Worm (Caenorhabditis elegans) whole organism, young adult: Measurements from ENCODE around the gene B0348.2.

Source experiments
- B0035.1 ChIP-seq: sonication (generic microtip); optimal IDR thresholded peaks from 2 replicates; lab custom pipeline; 2016; ENCODE audit warnings: missing genetic modification characterization, mild to moderate bottlenecking, missing compliant biosample characterization, missing genotype, missing genetic modification reagents
- B0261.1 ChIP-seq: sonication (generic microtip); optimal IDR thresholded peaks from 2 replicates; lab custom pipeline; 2016; ENCODE audit warnings: mild to moderate bottlenecking, missing genetic modification characterization, moderate library complexity, missing compliant biosample characterization
- F10E7.11 ChIP-seq: sonication (generic microtip); optimal IDR thresholded peaks from 2 replicates; lab custom pipeline; 2017; ENCODE audit warnings: mild to moderate bottlenecking, missing genetic modification characterization, moderate library complexity, missing compliant biosample characterization
- F33H1.4 ChIP-seq: fragments of 200-800 bp; sonication (Bioruptor generic); IDR thresholded peaks from 2 replicates; pipeline ENCODE4 v1.3.6; 2022; ENCODE audit warnings: missing genetic modification reagents, missing genetic modification characterization, missing compliant biosample characterization
- F39B2.1 ChIP-seq: fragments of 200-800 bp; sonication (Bioruptor generic); IDR thresholded peaks from 2 replicates; pipeline ENCODE4 v1.3.6; 2022; ENCODE audit warnings: missing genetic modification reagents, missing genetic modification characterization, missing compliant biosample characterization
- F55B11.4 ChIP-seq: sonication (generic microtip); optimal IDR thresholded peaks from 2 replicates; lab custom pipeline; 2016; ENCODE audit warnings: missing compliant biosample characterization, missing genetic modification characterization, borderline replicate concordance; ENCODE audit not compliant: insufficient read depth
- F57A8.1 ChIP-seq: fragments of 200-800 bp; sonication (Bioruptor generic); optimal IDR thresholded peaks from 2 replicates; lab custom pipeline; 2018; ENCODE audit warnings: mild to moderate bottlenecking, missing genetic modification characterization, moderate library complexity, missing compliant biosample characterization
- F57C9.4 ChIP-seq: sonication (generic microtip); optimal IDR thresholded peaks from 2 replicates; lab custom pipeline; 2017; ENCODE audit warnings: mild to moderate bottlenecking, missing genetic modification characterization, missing compliant biosample characterization
- T07F8.4 ChIP-seq: sonication (generic microtip); optimal IDR thresholded peaks from 2 replicates; lab custom pipeline; 2016; ENCODE audit warnings: mild to moderate bottlenecking, missing genetic modification characterization, moderate library complexity, missing compliant biosample characterization
- Y53G8AR.9 ChIP-seq: fragments of 200-800 bp; sonication (Bioruptor generic); conservative IDR thresholded peaks from 2 replicates; pipeline ENCODE4 v1.3.6; 2022; ENCODE audit warnings: missing genetic modification reagents, missing genetic modification characterization, missing compliant biosample characterization
- Y67H2A.10 ChIP-seq: fragments of 200-800 bp; sonication (Bioruptor generic); conservative IDR thresholded peaks from 2 replicates; pipeline ENCODE4 v1.3.6; 2022; ENCODE audit warnings: missing genetic modification reagents, missing genetic modification characterization, missing compliant biosample characterization
- ZK185.1 ChIP-seq: sonication (generic microtip); optimal IDR thresholded peaks from 2 replicates; lab custom pipeline; 2016; ENCODE audit warnings: mild to moderate bottlenecking, missing genetic modification characterization, missing compliant biosample characterization; ENCODE audit not compliant: poor library complexity, severe bottlenecking
- aptf-2 ChIP-seq: fragments of 200-800 bp; sonication (Bioruptor generic); conservative IDR thresholded peaks from 2 replicates; pipeline ENCODE4 v1.3.6; 2022; ENCODE audit warnings: missing genetic modification reagents, missing genetic modification characterization, missing compliant biosample characterization
- atf-7 ChIP-seq: sonication (generic microtip); optimal IDR thresholded peaks from 2 replicates; lab custom pipeline; 2017; ENCODE audit warnings: mild to moderate bottlenecking, missing genetic modification characterization, missing compliant biosample characterization
- bed-2 ChIP-seq: fragments of 200-800 bp; sonication (Bioruptor generic); IDR thresholded peaks from 2 replicates; pipeline ENCODE4 v1.3.6; 2022; ENCODE audit warnings: missing genetic modification reagents, missing genetic modification characterization, missing compliant biosample characterization
- ceh-100 ChIP-seq: fragments of 200-800 bp; sonication (Bioruptor generic); IDR thresholded peaks from 2 replicates; pipeline ENCODE4 v1.3.6; 2022; ENCODE audit warnings: missing genetic modification reagents, missing genetic modification characterization, missing compliant biosample characterization
- ceh-91 ChIP-seq: fragments of 200-800 bp; sonication (Bioruptor generic); IDR thresholded peaks from 2 replicates; pipeline ENCODE4 v1.3.6; 2022; ENCODE audit warnings: missing genetic modification reagents, missing genetic modification characterization, missing compliant biosample characterization
- dpff-1 ChIP-seq: sonication (generic microtip); optimal IDR thresholded peaks from 2 replicates; lab custom pipeline; 2017; ENCODE audit warnings: mild to moderate bottlenecking, missing genetic modification characterization, missing compliant biosample characterization
- dpl-1 ChIP-seq: fragments of 150-350 bp; optimal IDR thresholded peaks from 2 replicates; lab custom pipeline; 2014; ENCODE audit warnings: missing biosample characterization, missing genetic modification reagents, missing genetic modification characterization
- efl-1 ChIP-seq: fragments of 150-350 bp; optimal IDR thresholded peaks from 2 replicates; lab custom pipeline; 2014; ENCODE audit warnings: missing biosample characterization, missing genetic modification reagents, missing genetic modification characterization
- egl-18 ChIP-seq: fragments of 200-800 bp; sonication (Bioruptor generic); IDR thresholded peaks from 2 replicates; pipeline ENCODE4 v1.3.6; 2022; ENCODE audit warnings: missing genetic modification reagents, missing genetic modification characterization, missing compliant biosample characterization
- egrh-3 ChIP-seq: fragments of 200-800 bp; sonication (Bioruptor generic); IDR thresholded peaks from 2 replicates; pipeline ENCODE4 v1.3.6; 2022; ENCODE audit warnings: missing genetic modification reagents, missing genetic modification characterization, missing compliant biosample characterization
- ekl-4 ChIP-seq: fragments of 200-800 bp; sonication (Bioruptor generic); IDR thresholded peaks from 2 replicates; pipeline ENCODE4 v1.3.6; 2022; ENCODE audit warnings: missing genetic modification reagents, missing genetic modification characterization, missing compliant biosample characterization
- gei-17 ChIP-seq: fragments of 200-800 bp; sonication (Bioruptor generic); optimal IDR thresholded peaks from 2 replicates; lab custom pipeline; 2018; ENCODE audit warnings: mild to moderate bottlenecking, missing genetic modification characterization, missing compliant biosample characterization
- hmg-1.2 ChIP-seq: fragments of 200-800 bp; sonication (Bioruptor generic); IDR thresholded peaks from 2 replicates; pipeline ENCODE4 v1.3.6; 2022; ENCODE audit warnings: missing genetic modification reagents, missing genetic modification characterization, missing compliant biosample characterization
- hmg-20 ChIP-seq: fragments of 200-800 bp; sonication (Bioruptor generic); IDR thresholded peaks from 2 replicates; pipeline ENCODE4 v1.3.6; 2022; ENCODE audit warnings: missing genetic modification reagents, missing genetic modification characterization, missing compliant biosample characterization
- hsf-1 ChIP-seq: fragments of 200-800 bp; sonication (Bioruptor generic); IDR thresholded peaks from 2 replicates; pipeline ENCODE4 v1.3.6; 2022; ENCODE audit warnings: missing genetic modification reagents, missing genetic modification characterization, missing compliant biosample characterization
- lag-1 ChIP-seq: fragments of 200-800 bp; sonication (Bioruptor generic); IDR thresholded peaks from 2 replicates; pipeline ENCODE4 v1.3.6; 2022; ENCODE audit warnings: missing genetic modification reagents, missing genetic modification characterization, missing compliant biosample characterization
- let-607 ChIP-seq, 2 experiments: fragments of 200-800 bp in 1 of 2; sonication (Bioruptor generic) in 1 of 2; sonication (generic microtip) in 1 of 2; optimal IDR thresholded peaks; 2 replicates each; lab custom pipeline; 2016 to 2018; ENCODE audit warnings: mild to moderate bottlenecking in 2 of 2, missing compliant biosample characterization in 2 of 2, missing genetic modification characterization in 2 of 2, moderate library complexity in 2 of 2, missing genotype in 1 of 2
- lin-26 ChIP-seq: fragments of 200-800 bp; sonication (Bioruptor generic); IDR thresholded peaks from 2 replicates; pipeline ENCODE4 v1.3.6; 2022; ENCODE audit warnings: missing genetic modification reagents, missing genetic modification characterization, missing compliant biosample characterization
- lir-1 ChIP-seq: fragments of 200-800 bp; sonication (Bioruptor generic); conservative IDR thresholded peaks from 2 replicates; pipeline ENCODE4 v1.3.6; 2022; ENCODE audit warnings: missing genetic modification reagents, missing genetic modification characterization, missing compliant biosample characterization
- lsl-1 ChIP-seq: fragments of 200-800 bp; sonication (Bioruptor generic); optimal IDR thresholded peaks from 2 replicates; lab custom pipeline; 2018; ENCODE audit warnings: mild to moderate bottlenecking, missing genetic modification characterization, moderate library complexity, missing compliant biosample characterization
- madf-6 ChIP-seq: fragments of 200-800 bp; sonication (Bioruptor generic); IDR thresholded peaks from 2 replicates; pipeline ENCODE4 v1.3.6; 2022; ENCODE audit warnings: missing genetic modification reagents, missing genetic modification characterization, missing compliant biosample characterization
- mcd-1 ChIP-seq: fragments of 200-800 bp; sonication (Bioruptor generic); IDR thresholded peaks from 2 replicates; pipeline ENCODE4 v1.3.6; 2022; ENCODE audit warnings: missing genetic modification reagents, missing genetic modification characterization, missing compliant biosample characterization
- mel-28 ChIP-seq: sonication (generic microtip); optimal IDR thresholded peaks from 2 replicates; lab custom pipeline; 2016; ENCODE audit warnings: borderline replicate concordance, mild to moderate bottlenecking, missing genetic modification characterization, missing compliant biosample characterization
- mes-4 ChIP-seq: sonication (generic microtip); optimal IDR thresholded peaks from 2 replicates; lab custom pipeline; 2016; ENCODE audit warnings: missing genotype, missing genetic modification characterization, missing compliant biosample characterization
- nfya-1 ChIP-seq: sonication (generic microtip); optimal IDR thresholded peaks from 2 replicates; lab custom pipeline; 2017; ENCODE audit warnings: antibody characterized with exemption, missing compliant biosample characterization, missing genetic modification characterization, borderline replicate concordance; ENCODE audit not compliant: insufficient read depth
- nfya-2 ChIP-seq: fragments of 200-800 bp; sonication (Bioruptor generic); IDR thresholded peaks from 2 replicates; pipeline ENCODE4 v1.3.6; 2022; ENCODE audit warnings: missing genetic modification reagents, missing genetic modification characterization, missing compliant biosample characterization
- nhr-80 ChIP-seq: sonication (generic microtip); optimal IDR thresholded peaks from 2 replicates; lab custom pipeline; 2016; ENCODE audit warnings: missing genetic modification characterization, missing compliant biosample characterization
- nhr-90 ChIP-seq: sonication (generic microtip); optimal IDR thresholded peaks from 2 replicates; lab custom pipeline; 2016; ENCODE audit warnings: missing genotype, mild to moderate bottlenecking, missing genetic modification characterization, missing compliant biosample characterization
- snpc-1.3 ChIP-seq: sonication (generic microtip); optimal IDR thresholded peaks from 2 replicates; lab custom pipeline; 2017; ENCODE audit warnings: missing genetic modification characterization, mild to moderate bottlenecking, missing compliant biosample characterization, antibody characterized with exemption, moderate library complexity, missing genotype, missing genetic modification reagents; ENCODE audit not compliant: insufficient read depth
- snpc-3.4 ChIP-seq: sonication (generic microtip); optimal IDR thresholded peaks from 2 replicates; lab custom pipeline; 2017; ENCODE audit warnings: missing genetic modification characterization, mild to moderate bottlenecking, missing compliant biosample characterization, antibody characterized with exemption, moderate library complexity, missing genotype, missing genetic modification reagents
- somi-1 ChIP-seq: fragments of 200-800 bp; sonication (Bioruptor generic); optimal IDR thresholded peaks from 2 replicates; lab custom pipeline; 2018; ENCODE audit warnings: mild to moderate bottlenecking, missing genetic modification characterization, missing compliant biosample characterization
- unc-130 ChIP-seq: sonication (generic microtip); optimal IDR thresholded peaks from 2 replicates; lab custom pipeline; 2016; ENCODE audit warnings: missing genetic modification reagents, missing genetic modification characterization, missing compliant biosample characterization
- zfh-2 ChIP-seq: fragments of 200-800 bp; sonication (Bioruptor generic); conservative IDR thresholded peaks from 2 replicates; pipeline ENCODE4 v1.3.6; 2022; ENCODE audit warnings: missing genetic modification reagents, missing genetic modification characterization, missing compliant biosample characterization
- ztf-18 ChIP-seq: sonication (generic microtip); optimal IDR thresholded peaks from 2 replicates; lab custom pipeline; 2016; ENCODE audit warnings: missing genotype, mild to moderate bottlenecking, missing genetic modification characterization, missing compliant biosample characterization
- ztf-28 ChIP-seq: fragments of 200-800 bp; sonication (Bioruptor generic); IDR thresholded peaks from 2 replicates; pipeline ENCODE4 v1.3.6; 2022; ENCODE audit warnings: missing genetic modification reagents, missing genetic modification characterization, missing compliant biosample characterization
- ztf-6 ChIP-seq: fragments of 200-800 bp; sonication (Bioruptor generic); IDR thresholded peaks from 2 replicates; pipeline ENCODE4 v1.3.6; 2022; ENCODE audit warnings: missing genetic modification reagents, missing genetic modification characterization, missing compliant biosample characterization

The B0348.2 gene

DNA sequence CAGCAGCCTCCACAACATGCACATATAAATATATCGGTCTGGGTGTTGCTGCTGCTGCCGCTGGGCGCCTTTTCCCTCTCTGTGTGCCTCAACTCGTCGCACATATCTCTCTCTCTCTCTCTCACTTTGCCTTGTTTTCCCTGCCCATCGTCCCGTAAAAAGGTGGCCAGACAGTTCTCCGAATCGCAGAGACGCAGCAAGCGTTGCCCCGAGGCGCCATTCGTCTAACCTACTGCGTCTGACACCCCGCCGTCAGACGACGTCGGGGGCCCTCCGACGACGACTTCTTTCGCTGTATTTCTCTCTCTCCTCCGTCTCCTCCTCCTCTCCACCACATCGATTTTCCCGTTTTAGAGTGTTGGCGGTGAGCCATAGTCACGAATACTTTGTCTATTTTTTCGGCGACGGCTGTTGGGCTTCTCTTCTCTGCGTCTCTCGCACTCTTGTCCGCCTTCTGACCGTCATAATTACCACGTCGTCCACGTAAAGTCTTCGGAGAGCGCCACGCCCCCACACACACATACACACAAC lies 36.3 kb upstream of the B0348.2 start, which contains the start of gene B0348.10 (continued):
- TF ChIP-seq B0261.1 (tag; lab: Kevin White, UChicago), result peak; percentile 1
- no peak for TF ChIP-seq F39B2.1 (GFP tag; lab: Robert Waterston, UW)
- TF ChIP-seq dpff-1 (tag; lab: Kevin White, UChicago), result no peak
- TF ChIP-seq F57C9.4, result no peak
- no peak for TF ChIP-seq egl-18 (GFP tag; lab: Robert Waterston, UW)
- no peak for TF ChIP-seq madf-6
- peak; percentile 14 for TF ChIP-seq ZK185.1
- TF ChIP-seq lin-26 (GFP tag; lab: Robert Waterston, UW), result no peak
- peak; percentile 49 for TF ChIP-seq gei-17 (GFP tag; lab: Kevin White, UChicago)
- TF ChIP-seq dpl-1 (GFP tag; lab: Kevin White, UChicago), result peak; percentile 33
- TF ChIP-seq nhr-80 (tag; lab: Kevin White, UChicago), result peak; percentile 71
- TF ChIP-seq mes-4 (tag; lab: Kevin White, UChicago), result no peak
- peak; percentile 69 for TF ChIP-seq ekl-4 (GFP tag; lab: Robert Waterston, UW)
- peak; percentile 99 for TF ChIP-seq zfh-2 (GFP tag; lab: Robert Waterston, UW)
- TF ChIP-seq aptf-2, result no peak
- TF ChIP-seq egrh-3, result peak; percentile 82
- TF ChIP-seq let-607 (tag; optimal IDR thresholded peaks at IDR 0.05; lab: Kevin White, UChicago), result peak; percentile 26 to 49
- peak; percentile 69 for TF ChIP-seq mcd-1
- no peak for TF ChIP-seq Y67H2A.10 (GFP tag; lab: Robert Waterston, UW)
- no peak for TF ChIP-seq B0035.1 (tag; lab: Kevin White, UChicago)
- TF ChIP-seq snpc-1.3 (tag; lab: Kevin White, UChicago), result no peak
- TF ChIP-seq ztf-28 (GFP tag; lab: Robert Waterston, UW), result no peak
- peak; percentile 8 for TF ChIP-seq efl-1 (GFP tag; lab: Kevin White, UChicago)
- no peak for TF ChIP-seq hsf-1 (GFP tag; lab: Robert Waterston, UW)
- peak; percentile 80 for TF ChIP-seq hmg-1.2 (GFP tag; lab: Robert Waterston, UW)
- peak; percentile 6 for TF ChIP-seq T07F8.4
- TF ChIP-seq F55B11.4 (tag; lab: Kevin White, UChicago), result no peak
- peak; percentile 52 for TF ChIP-seq atf-7 (tag; lab: Kevin White, UChicago)
- no peak for TF ChIP-seq bed-2 (GFP tag; lab: Robert Waterston, UW)
- no peak for TF ChIP-seq F33H1.4 (GFP tag; lab: Robert Waterston, UW)
- no peak for TF ChIP-seq hmg-20 (GFP tag; lab: Robert Waterston, UW)
- TF ChIP-seq lir-1 (GFP tag; lab: Robert Waterston, UW), result 0 out of 2 replicates have a peak, but pooled peaks have one; percentile 21
- no peak for TF ChIP-seq nhr-90 (tag; lab: Kevin White, UChicago)
- TF ChIP-seq nfya-1 (tag; lab: Kevin White, UChicago), result no peak
- no peak for TF ChIP-seq lsl-1 (GFP tag; lab: Kevin White, UChicago)
- no peak for TF ChIP-seq nfya-2 (GFP tag; lab: Robert Waterston, UW)
- peak; percentile 18 for TF ChIP-seq somi-1 (GFP tag; lab: Kevin White, UChicago)
- no peak for TF ChIP-seq ceh-100 (GFP tag; lab: Robert Waterston, UW)
- no peak for TF ChIP-seq mel-28 (tag; lab: Kevin White, UChicago)
- no peak for TF ChIP-seq lag-1 (GFP tag; lab: Robert Waterston, UW)
- TF ChIP-seq ceh-91 (GFP tag; lab: Robert Waterston, UW), result no peak
- TF ChIP-seq F57A8.1 (GFP tag; lab: Kevin White, UChicago), result peak; percentile 18
- TF ChIP-seq ztf-6 (GFP tag; lab: Robert Waterston, UW), result no peak
- TF ChIP-seq F10E7.11 (tag; lab: Kevin White, UChicago), result peak; percentile 39
- peak; percentile 33 for TF ChIP-seq ztf-18
- TF ChIP-seq snpc-3.4, result peak; percentile 3
- no peak for TF ChIP-seq unc-130 (GFP tag; lab: Kevin White, UChicago)
- TF ChIP-seq Y53G8AR.9 (GFP tag; lab: Robert Waterston, UW), result no peak
